Worm (Caenorhabditis elegans) whole organism, mixed stage, embryonic: ENCODE data around the gene daf-9.

ENCODE experiments used
- M03D4.4 ChIP-seq: sonication (generic microtip); optimal IDR thresholded peaks from 2 replicates; lab custom pipeline; 2017; ENCODE audit warnings: mild to moderate bottlenecking, missing genetic modification characterization, missing compliant biosample characterization
- bed-3 ChIP-seq: fragments of 200-800 bp; sonication (Bioruptor generic); optimal IDR thresholded peaks from 3 replicates; lab custom pipeline; 2018; ENCODE audit warnings: mild to moderate bottlenecking, missing genetic modification characterization, moderate library complexity, missing compliant biosample characterization
- ceh-39 ChIP-seq: fragments of 150-350 bp; optimal IDR thresholded peaks from 2 replicates; lab custom pipeline; 2014; ENCODE audit warnings: missing biosample characterization, missing genetic modification characterization
- ceh-43 ChIP-seq: fragments of 200-800 bp; sonication (Bioruptor generic); optimal IDR thresholded peaks from 2 replicates; lab custom pipeline; 2018; ENCODE audit warnings: mild to moderate bottlenecking, missing genetic modification characterization, moderate library complexity, missing compliant biosample characterization
- ces-1 ChIP-seq: fragments of 150-350 bp; optimal IDR thresholded peaks from 2 replicates; lab custom pipeline; 2014; ENCODE audit warnings: missing biosample characterization, missing genetic modification reagents, missing genetic modification characterization
- drap-1 ChIP-seq: fragments of 200-800 bp; sonication (Bioruptor generic); optimal IDR thresholded peaks from 3 replicates; lab custom pipeline; 2018; ENCODE audit warnings: mild to moderate bottlenecking, missing genetic modification characterization, missing compliant biosample characterization
- elt-1 ChIP-seq: sonication (generic microtip); optimal IDR thresholded peaks from 2 replicates; lab custom pipeline; 2017; ENCODE audit warnings: missing genetic modification characterization, mild to moderate bottlenecking, missing compliant biosample characterization, antibody characterized with exemption, moderate library complexity, borderline replicate concordance; ENCODE audit not compliant: insufficient read depth
- ham-2 ChIP-seq: fragments of 200-800 bp; sonication (Bioruptor generic); optimal IDR thresholded peaks from 2 replicates; lab custom pipeline; 2018; ENCODE audit warnings: mild to moderate bottlenecking, missing genetic modification characterization, missing compliant biosample characterization
- hlh-1 ChIP-seq: fragments of 150-350 bp; optimal IDR thresholded peaks from 2 replicates; lab custom pipeline; 2014; ENCODE audit warnings: missing biosample characterization, missing genetic modification reagents, missing genetic modification characterization
- lin-13 ChIP-seq: fragments of 150-350 bp; optimal IDR thresholded peaks from 2 replicates; lab custom pipeline; 2014; ENCODE audit warnings: missing biosample characterization, missing genetic modification characterization
- lin-32 ChIP-seq: fragments of 200-800 bp; sonication (Bioruptor generic); optimal IDR thresholded peaks from 2 replicates; lab custom pipeline; 2018; ENCODE audit warnings: mild to moderate bottlenecking, missing genetic modification characterization, missing compliant biosample characterization
- lsy-2 ChIP-seq: fragments of 150-350 bp; optimal IDR thresholded peaks from 2 replicates; lab custom pipeline; 2014; ENCODE audit warnings: missing biosample characterization, missing genetic modification characterization
- mab-5 ChIP-seq: fragments of 150-350 bp; optimal IDR thresholded peaks from 2 replicates; lab custom pipeline; 2014; ENCODE audit warnings: missing biosample characterization, missing genetic modification characterization
- mls-2 ChIP-seq: sonication (generic microtip); optimal IDR thresholded peaks from 2 replicates; lab custom pipeline; 2016; ENCODE audit warnings: mild to moderate bottlenecking, missing genetic modification characterization, moderate library complexity, missing compliant biosample characterization
- nhr-12 ChIP-seq: fragments of 150-350 bp; optimal IDR thresholded peaks from 2 replicates; lab custom pipeline; 2014; ENCODE audit warnings: missing biosample characterization, missing genetic modification characterization
- nhr-2 ChIP-seq: fragments of 150-350 bp; optimal IDR thresholded peaks from 2 replicates; lab custom pipeline; 2014; ENCODE audit warnings: missing biosample characterization, missing genetic modification characterization
- nhr-237 ChIP-seq: fragments of 150-350 bp; optimal IDR thresholded peaks from 2 replicates; lab custom pipeline; 2014; ENCODE audit warnings: missing biosample characterization, missing genetic modification characterization
- nhr-28 ChIP-seq: fragments of 150-350 bp; optimal IDR thresholded peaks from 2 replicates; lab custom pipeline; 2014; ENCODE audit warnings: missing biosample characterization, missing genetic modification characterization
- nhr-76 ChIP-seq: sonication (generic microtip); optimal IDR thresholded peaks from 2 replicates; lab custom pipeline; 2017; ENCODE audit warnings: missing biosample characterization, missing genetic modification characterization
- pha-4 ChIP-seq: fragments of 150-350 bp; optimal IDR thresholded peaks from 2 replicates; lab custom pipeline; 2018; ENCODE audit warnings: missing biosample characterization, missing genetic modification reagents, missing genetic modification characterization
- sem-2 ChIP-seq: fragments of 200-800 bp; sonication (Bioruptor generic); optimal IDR thresholded peaks from 2 replicates; lab custom pipeline; 2018; ENCODE audit warnings: mild to moderate bottlenecking, missing genetic modification characterization, missing compliant biosample characterization
- sptf-1 ChIP-seq: sonication (generic microtip); optimal IDR thresholded peaks from 2 replicates; lab custom pipeline; 2017; ENCODE audit warnings: mild to moderate bottlenecking, missing genetic modification characterization, moderate library complexity, missing compliant biosample characterization
- tbx-8 ChIP-seq: fragments of 200-800 bp; sonication (Bioruptor generic); optimal IDR thresholded peaks from 2 replicates; lab custom pipeline; 2018; ENCODE audit warnings: mild to moderate bottlenecking, missing genetic modification characterization, moderate library complexity, missing compliant biosample characterization
- unc-120 ChIP-seq: sonication (generic microtip); optimal IDR thresholded peaks from 2 replicates; lab custom pipeline; 2017; ENCODE audit warnings: missing genetic modification characterization, missing compliant biosample characterization; ENCODE audit not compliant: poor library complexity, severe bottlenecking
- unc-39 ChIP-seq: fragments of 150-350 bp; optimal IDR thresholded peaks from 2 replicates; lab custom pipeline; 2014; ENCODE audit warnings: missing biosample characterization, missing genetic modification characterization
- unc-62 ChIP-seq: fragments of 150-350 bp; optimal IDR thresholded peaks from 2 replicates; lab custom pipeline; 2014; ENCODE audit warnings: missing biosample characterization, missing genetic modification reagents, missing genetic modification characterization
- ztf-11 ChIP-seq: fragments of 150-350 bp; optimal IDR thresholded peaks from 2 replicates; lab custom pipeline; 2014; ENCODE audit warnings: missing biosample characterization, missing genetic modification characterization

Gene daf-9

DNA sequence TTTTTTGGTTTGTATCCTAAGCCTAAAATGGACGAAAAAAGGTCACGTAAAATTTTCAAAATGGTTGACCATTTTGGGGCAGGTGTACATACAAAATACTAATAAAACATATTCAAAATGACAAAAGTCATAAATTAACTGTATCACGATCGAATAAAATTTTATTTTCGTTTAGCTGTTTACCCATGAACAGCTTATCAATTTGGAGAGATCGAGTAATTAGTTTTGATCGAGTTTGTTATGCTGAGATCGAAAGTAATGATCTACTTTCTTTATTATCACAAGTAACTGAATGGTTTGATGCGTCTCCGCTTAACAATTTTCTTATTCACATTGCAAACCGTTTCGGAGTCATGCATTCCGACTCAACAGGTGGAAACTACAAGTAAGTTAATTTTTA, 8.9 kb upstream of the daf-9 start, which contains the start of gene T13C5.10:
Gene T13C5.10 (plus strand): TSS at position 301 of the 400 bp plus-strand sequence.
- TF ChIP-seq sptf-1 (tag; lab: Kevin White, UChicago) (no peak), ceh-39 (tag; lab: Kevin White, UChicago) (no peak), nhr-76 (tag; lab: Kevin White, UChicago) (no peak), elt-1 (tag; lab: Kevin White, UChicago) (no peak)
- TF ChIP-seq, all 35 proteins: peak for 0

ce11 chrX:6189955-6190354, 6.8 kb upstream of the daf-9 start, which contains the start of gene T13C5.9:
TSS of gene T13C5.9 (plus strand) at chrX:6190255.
- no peak for TF ChIP-seq pha-4 (tag; lab: Kevin White, UChicago)
- no peak for TF ChIP-seq nhr-28 (tag; lab: Kevin White, UChicago)
- TF ChIP-seq lin-13 (tag; lab: Kevin White, UChicago) = no peak
- no peak for TF ChIP-seq lin-32 (GFP tag; lab: Kevin White, UChicago)
- TF ChIP-seq ceh-43 = no peak
- TF ChIP-seq ces-1 (GFP tag; lab: Kevin White, UChicago) = no peak
- TF ChIP-seq bed-3 (GFP tag; lab: Kevin White, UChicago) = no peak
- TF ChIP-seq ham-2 (GFP tag; lab: Kevin White, UChicago) = no peak
- no peak for TF ChIP-seq tbx-8 (GFP tag; lab: Kevin White, UChicago)
- no peak for TF ChIP-seq sptf-1 (tag; lab: Kevin White, UChicago)
- TF ChIP-seq lsy-2 (tag; lab: Kevin White, UChicago) = no peak

DNA sequence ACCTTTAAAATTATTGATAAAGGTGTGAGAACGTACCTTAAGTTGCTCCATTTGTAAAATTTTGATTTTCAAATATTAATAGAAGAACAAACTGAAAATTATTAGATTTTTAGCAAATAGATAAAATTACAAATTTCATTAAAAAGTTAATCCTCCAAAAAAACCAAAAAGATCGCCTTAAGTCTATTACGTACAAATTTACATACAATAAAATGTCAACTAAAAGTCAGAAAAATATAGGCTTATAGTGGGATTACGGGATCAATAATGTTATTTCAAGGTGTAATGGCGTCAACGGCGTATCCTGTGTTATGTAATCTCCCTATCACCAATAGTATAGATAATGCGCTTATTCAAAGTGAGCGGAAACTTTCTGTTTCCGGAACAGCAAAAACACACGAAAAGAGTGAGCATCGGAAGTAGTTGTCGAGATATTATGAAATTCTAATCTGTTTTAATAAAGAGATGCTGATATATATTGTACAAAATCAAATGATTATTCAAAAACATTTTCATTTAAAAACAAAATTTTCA, 2.5 kb upstream of the daf-9 start, which contains the start of gene ceh-54:
Gene ceh-54 (minus strand): TSS at position 51 of the 534 bp plus-strand sequence.
- TF ChIP-seq elt-1 (tag; lab: Kevin White, UChicago) (no peak), sem-2 (GFP tag; lab: Kevin White, UChicago) (no peak), unc-120 (no peak), nhr-28 (tag; lab: Kevin White, UChicago) (no peak), hlh-1 (tag; lab: Kevin White, UChicago) (no peak), ceh-39 (tag; lab: Kevin White, UChicago) (no peak)

ce11 chrX:6201542-6201941, 4.8 kb downstream of the daf-9 start:
- TF ChIP-seq drap-1 (GFP tag; lab: Kevin White, UChicago) (no peak), mls-2 (tag; lab: Kevin White, UChicago) (no peak), unc-62 (GFP tag; lab: Kevin White, UChicago) (no peak), ztf-11 (tag; lab: Kevin White, UChicago) (no peak), ceh-39 (tag; lab: Kevin White, UChicago) (no peak), ham-2 (GFP tag; lab: Kevin White, UChicago) (no peak), unc-39 (tag; lab: Kevin White, UChicago) (no peak), nhr-12 (tag; lab: Kevin White, UChicago) (no peak), tbx-8 (GFP tag; lab: Kevin White, UChicago) (no peak), nhr-28 (tag; lab: Kevin White, UChicago) (no peak)
- TF ChIP-seq, all 35 proteins: peak for 0

DNA sequence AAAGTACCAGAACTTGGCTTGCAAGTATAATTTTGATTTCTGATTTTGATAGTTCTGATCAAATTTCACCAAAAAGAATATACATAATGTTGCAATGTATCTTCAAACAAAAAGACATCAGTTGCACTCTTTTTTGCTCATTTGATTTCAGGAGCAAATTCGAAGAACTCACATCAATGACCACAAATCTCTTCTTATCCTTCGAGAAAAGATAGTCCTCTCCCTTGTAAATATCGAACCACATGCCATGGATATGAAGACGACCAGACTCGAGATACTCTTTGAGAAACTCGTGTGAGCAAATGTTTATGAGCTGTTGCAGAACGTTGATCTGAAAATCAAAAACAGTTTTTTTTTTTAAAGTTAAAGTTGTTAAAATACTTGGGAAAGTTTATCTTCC, 6.1 kb downstream of the daf-9 start:
- TF ChIP-seq ces-1 (GFP tag; lab: Kevin White, UChicago) (no peak), nhr-12 (tag; lab: Kevin White, UChicago) (no peak), nhr-2 (tag; lab: Kevin White, UChicago) (no peak), bed-3 (GFP tag; lab: Kevin White, UChicago) (no peak), mab-5 (tag; lab: Kevin White, UChicago) (no peak)

- TF ChIP-seq sem-2 (GFP tag; lab: Kevin White, UChicago) = no peak
- no peak for TF ChIP-seq mls-2 (tag; lab: Kevin White, UChicago)
- TF ChIP-seq ceh-39 (tag; lab: Kevin White, UChicago) = no peak
- TF ChIP-seq M03D4.4 (tag; lab: Kevin White, UChicago) = no peak
- TF ChIP-seq lsy-2 (tag; lab: Kevin White, UChicago) = no peak
- TF ChIP-seq unc-62 (GFP tag; lab: Kevin White, UChicago) = no peak
- TF ChIP-seq nhr-237 = no peak
- no peak for TF ChIP-seq mab-5 (tag; lab: Kevin White, UChicago)
- TF ChIP-seq sptf-1 (tag; lab: Kevin White, UChicago) = no peak
- TF ChIP-seq ces-1 (GFP tag; lab: Kevin White, UChicago) = no peak
- no peak for TF ChIP-seq unc-39 (tag; lab: Kevin White, UChicago)
- no peak for TF ChIP-seq elt-1 (tag; lab: Kevin White, UChicago)
Observed at ce11 chrX:6203315-6203714, 6.6 kb downstream of the daf-9 start.
